Fruit fly (Drosophila melanogaster) whole organism, prepupa: ENCODE results near the gene CG6028.

Experiments used
- Blimp-1 ChIP-seq: fragments of 200-800 bp; sonication (Bioruptor generic); optimal IDR thresholded peaks from 3 replicates; lab custom pipeline; 2017; ENCODE audit warnings: missing biosample characterization, missing genetic modification characterization, mild to moderate bottlenecking, moderate library complexity, missing genetic modification reagents
- CG1621 ChIP-seq: fragments of 200-800 bp; sonication (Bioruptor generic); optimal IDR thresholded peaks from 3 replicates; lab custom pipeline; 2018; ENCODE audit warnings: missing biosample characterization, mild to moderate bottlenecking, missing genetic modification characterization
- CG6792 ChIP-seq: fragments of 200-800 bp; sonication (Bioruptor generic); optimal IDR thresholded peaks from 3 replicates; lab custom pipeline; 2016; ENCODE audit warnings: missing biosample characterization, missing genetic modification characterization
- CG6808 ChIP-seq: fragments of 200-800 bp; sonication (Bioruptor generic); optimal IDR thresholded peaks from 3 replicates; lab custom pipeline; 2017; ENCODE audit warnings: missing biosample characterization, missing genetic modification characterization, mild to moderate bottlenecking, moderate library complexity, missing genetic modification reagents
- Ets21C ChIP-seq: fragments of 200-800 bp; sonication (Bioruptor generic); optimal IDR thresholded peaks from 3 replicates; lab custom pipeline; 2016; ENCODE audit warnings: missing biosample characterization, missing genetic modification characterization
- Hr38 ChIP-seq: sonication (Bioruptor generic); optimal IDR thresholded peaks from 2 replicates; lab custom pipeline; 2016; ENCODE audit warnings: missing biosample characterization, missing genetic modification characterization
- Hr39 ChIP-seq: fragments of 200-800 bp; sonication (Bioruptor generic); optimal IDR thresholded peaks from 2 replicates; lab custom pipeline; 2016; ENCODE audit warnings: missing biosample characterization, missing genetic modification characterization
- Hr4 ChIP-seq: fragments of 200-800 bp; sonication (Bioruptor generic); optimal IDR thresholded peaks from 3 replicates; lab custom pipeline; 2016; ENCODE audit warnings: missing biosample characterization, missing genetic modification characterization
- Sox102F ChIP-seq: fragments of 200-800 bp; sonication (Bioruptor generic); optimal IDR thresholded peaks from 2 replicates; lab custom pipeline; 2016; ENCODE audit warnings: missing biosample characterization, mild to moderate bottlenecking, missing genetic modification characterization
- dsx ChIP-seq: fragments of 200-800 bp; optimal IDR thresholded peaks from 3 replicates; lab custom pipeline; 2019; ENCODE audit warnings: missing biosample characterization, mild to moderate bottlenecking, missing genetic modification characterization, moderate library complexity; ENCODE audit not compliant: poor library complexity, severe bottlenecking
- fkh ChIP-seq: fragments of 200-800 bp; sonication (Bioruptor generic); optimal IDR thresholded peaks from 3 replicates; lab custom pipeline; 2017; ENCODE audit warnings: missing biosample characterization, mild to moderate bottlenecking, missing genetic modification characterization, moderate library complexity
- vri ChIP-seq: fragments of 200-800 bp; sonication (Bioruptor generic); optimal IDR thresholded peaks from 3 replicates; lab custom pipeline; 2016; ENCODE audit warnings: missing biosample characterization, mild to moderate bottlenecking, missing genetic modification characterization

- TF ChIP-seq dsx (GFP tag; lab: Kevin White, UChicago) (peak; percentile 52), Sox102F (GFP tag; lab: Kevin White, UChicago) (peak; percentile 17), CG6792 (GFP tag; lab: Kevin White, UChicago) (peak; percentile 5), Ets21C (peak; percentile 12), vri (GFP tag; lab: Kevin White, UChicago) (no peak), Hr39 (GFP tag; lab: Kevin White, UChicago) (peak; percentile 71), Blimp-1 (GFP tag; lab: Kevin White, UChicago) (no peak), Hr4 (GFP tag; lab: Kevin White, UChicago) (peak; percentile 89), fkh (GFP tag; lab: Kevin White, UChicago) (no peak), CG6808 (GFP tag; lab: Kevin White, UChicago) (no peak), CG1621 (tag; lab: Kevin White, UChicago) (peak; percentile 27), Hr38 (GFP tag; lab: Kevin White, UChicago) (no peak)
These were observed 32.4 kb downstream of the CG6028 start for dm6 chr3R:21992909-21993308.
